Worm (Caenorhabditis elegans): ENCODE data around the gene acbp-6.

- TF ChIP-seq W03F9.2 (tag; optimal IDR thresholded peaks at IDR 0.05): no peak
- no peak for TF ChIP-seq him-1 (tag; optimal IDR thresholded peaks at IDR 0.05)
Measured at ce11 chrII:11958793-11959574, 14.5 kb downstream of the acbp-6 start.

Data from whole organism, L4/young adult.